Fruit fly (Drosophila melanogaster) whole organism, embryonic: Measurements from ENCODE around the gene CG31638.

Experiments used
- Ada2b ChIP-seq: fragments of 200-800 bp; sonication (Bioruptor generic); IDR thresholded peaks from 2 replicates; pipeline ENCODE4 v1.3.6; 2022; ENCODE audit warnings: missing biosample characterization, missing genetic modification characterization
- Blimp-1 ChIP-seq: fragments of 200-800 bp; sonication (Bioruptor generic); optimal IDR thresholded peaks from 3 replicates; lab custom pipeline; 2018; ENCODE audit warnings: missing biosample characterization, missing genetic modification characterization, mild to moderate bottlenecking, moderate library complexity, missing genetic modification reagents
- CG10209 ChIP-seq: fragments of 200-800 bp; sonication (Bioruptor generic); optimal IDR thresholded peaks from 3 replicates; lab custom pipeline; 2017; ENCODE audit warnings: missing biosample characterization, mild to moderate bottlenecking, missing genetic modification characterization, missing genetic modification reagents
- CG14710 ChIP-seq: fragments of 200-800 bp; sonication (Bioruptor generic); optimal IDR thresholded peaks from 3 replicates; lab custom pipeline; 2019; ENCODE audit warnings: missing biosample characterization, mild to moderate bottlenecking, missing genetic modification characterization, moderate library complexity
- CG15011 ChIP-seq: fragments of 200-800 bp; sonication (Bioruptor generic); optimal IDR thresholded peaks from 3 replicates; lab custom pipeline; 2018; ENCODE audit warnings: missing biosample characterization, mild to moderate bottlenecking, missing genetic modification characterization
- CG15479 ChIP-seq: fragments of 200-800 bp; sonication (Bioruptor generic); optimal IDR thresholded peaks from 3 replicates; lab custom pipeline; 2019; ENCODE audit warnings: missing biosample characterization, mild to moderate bottlenecking, missing genetic modification characterization, moderate library complexity
- CG16863 ChIP-seq: fragments of 200-800 bp; sonication (Bioruptor generic); optimal IDR thresholded peaks from 3 replicates; lab custom pipeline; 2016; ENCODE audit warnings: missing biosample characterization, missing genetic modification characterization
- CG17912 ChIP-seq: fragments of 200-800 bp; sonication (Bioruptor generic); optimal IDR thresholded peaks from 2 replicates; lab custom pipeline; 2018; ENCODE audit warnings: missing biosample characterization, mild to moderate bottlenecking, missing genetic modification characterization
- CG18262 ChIP-seq: fragments of 200-800 bp; optimal IDR thresholded peaks from 3 replicates; lab custom pipeline; 2019; ENCODE audit warnings: missing biosample characterization, mild to moderate bottlenecking, missing genetic modification characterization, moderate library complexity
- CG18599 ChIP-seq: fragments of 200-800 bp; sonication (Bioruptor generic); optimal IDR thresholded peaks from 3 replicates; lab custom pipeline; 2017; ENCODE audit warnings: missing biosample characterization, missing genetic modification characterization, mild to moderate bottlenecking, moderate library complexity, missing genetic modification reagents
- CG33213 ChIP-seq: fragments of 200-800 bp; sonication (Bioruptor generic); optimal IDR thresholded peaks from 3 replicates; lab custom pipeline; 2016; ENCODE audit warnings: missing biosample characterization, missing genetic modification characterization
- CG4820 ChIP-seq: fragments of 200-800 bp; sonication (Bioruptor generic); optimal IDR thresholded peaks from 3 replicates; lab custom pipeline; 2016; ENCODE audit warnings: missing biosample characterization, missing genetic modification characterization
- CG5180 ChIP-seq: fragments of 200-800 bp; sonication (Bioruptor generic); optimal IDR thresholded peaks from 3 replicates; lab custom pipeline; 2017; ENCODE audit warnings: missing biosample characterization, missing genetic modification characterization, mild to moderate bottlenecking, moderate library complexity, missing genetic modification reagents
- CG6654 ChIP-seq: fragments of 200-800 bp; sonication (Bioruptor generic); optimal IDR thresholded peaks from 2 replicates; lab custom pipeline; 2017; ENCODE audit warnings: missing biosample characterization, mild to moderate bottlenecking, missing genetic modification characterization
- CG6683 ChIP-seq: fragments of 200-800 bp; sonication (Bioruptor generic); optimal IDR thresholded peaks from 2 replicates; lab custom pipeline; 2017; ENCODE audit warnings: missing biosample characterization, mild to moderate bottlenecking, missing genetic modification characterization, missing genetic modification reagents
- CG6791 ChIP-seq: fragments of 200-800 bp; sonication (Bioruptor generic); IDR thresholded peaks from 3 replicates; pipeline ENCODE4 v1.3.6; 2022; ENCODE audit warnings: missing biosample characterization, missing genetic modification characterization; ENCODE audit not compliant: partially characterized antibody
- CG9876 ChIP-seq: fragments of 200-800 bp; sonication (Bioruptor generic); optimal IDR thresholded peaks from 2 replicates; lab custom pipeline; 2016; ENCODE audit warnings: missing biosample characterization, missing genetic modification characterization
- CHES-1-like ChIP-seq: fragments of 200-800 bp; sonication (Bioruptor generic); optimal IDR thresholded peaks from 2 replicates; lab custom pipeline; 2016; ENCODE audit warnings: missing biosample characterization, missing genetic modification characterization
- Dbx ChIP-seq: fragments of 200-800 bp; sonication (Bioruptor generic); IDR thresholded peaks from 3 replicates; pipeline ENCODE4 v1.3.6; 2022; ENCODE audit warnings: missing biosample characterization, missing genetic modification characterization
- Dfd ChIP-seq, 2 experiments: fragments of >200 bp; optimal IDR thresholded peaks; 2 replicates each; lab custom pipeline; 2017; ENCODE audit warnings: missing biosample characterization in 2 of 2, missing genetic modification characterization in 2 of 2
- GATAe ChIP-seq: fragments of 200-800 bp; sonication (Bioruptor generic); conservative IDR thresholded peaks from 2 replicates; pipeline ENCODE4 v1.3.6; 2022; ENCODE audit warnings: missing biosample characterization, missing genetic modification characterization
- Hr39 ChIP-seq: fragments of >200 bp; optimal IDR thresholded peaks from 2 replicates; lab custom pipeline; 2017
- Hsf ChIP-seq: fragments of 200-800 bp; sonication (Bioruptor generic); optimal IDR thresholded peaks from 3 replicates; lab custom pipeline; 2016; ENCODE audit warnings: missing biosample characterization, missing genetic modification characterization
- Jarid2 ChIP-seq: fragments of 200-800 bp; sonication (Bioruptor generic); optimal IDR thresholded peaks from 3 replicates; lab custom pipeline; 2017; ENCODE audit warnings: mild to moderate bottlenecking, missing biosample characterization, missing genetic modification reagents, missing genetic modification characterization
- Mes4 ChIP-seq: fragments of 200-800 bp; sonication (Bioruptor generic); optimal IDR thresholded peaks from 2 replicates; lab custom pipeline; 2016; ENCODE audit warnings: missing biosample characterization, missing genetic modification characterization
- NC2α ChIP-seq: fragments of 200-800 bp; sonication (Bioruptor generic); optimal IDR thresholded peaks from 2 replicates; lab custom pipeline; 2016; ENCODE audit warnings: missing biosample characterization, missing genetic modification characterization
- NC2β ChIP-seq: fragments of 200-800 bp; sonication (Bioruptor generic); optimal IDR thresholded peaks from 2 replicates; lab custom pipeline; 2016; ENCODE audit warnings: missing biosample characterization, missing genetic modification characterization
- Nf-YB ChIP-seq: fragments of 200-800 bp; sonication (Bioruptor generic); optimal IDR thresholded peaks from 3 replicates; lab custom pipeline; 2019; ENCODE audit warnings: missing biosample characterization, mild to moderate bottlenecking, missing genetic modification characterization, moderate library complexity
- NfI ChIP-seq: fragments of 200-800 bp; sonication (Bioruptor generic); optimal IDR thresholded peaks from 3 replicates; lab custom pipeline; 2018; ENCODE audit warnings: missing biosample characterization, mild to moderate bottlenecking, missing genetic modification characterization, moderate library complexity
- Ptx1 ChIP-seq: fragments of 200-800 bp; sonication (Bioruptor generic); IDR thresholded peaks from 2 replicates; pipeline ENCODE4 v1.3.6; 2022; ENCODE audit warnings: missing biosample characterization, missing genetic modification characterization
- Side ChIP-seq: fragments of 200-800 bp; sonication (Bioruptor generic); optimal IDR thresholded peaks from 2 replicates; lab custom pipeline; 2016; ENCODE audit warnings: missing biosample characterization, missing genetic modification characterization
- bbx ChIP-seq: fragments of 200-800 bp; sonication (Bioruptor generic); IDR thresholded peaks from 2 replicates; pipeline ENCODE4 v1.3.6; 2022; ENCODE audit warnings: missing biosample characterization, missing genetic modification characterization; ENCODE audit not compliant: partially characterized antibody
- bsh ChIP-seq, 2 experiments: fragments of 200-800 bp; sonication (Bioruptor generic); optimal IDR thresholded peaks; 2 replicates each; lab custom pipeline; 2017 to 2018; ENCODE audit warnings: mild to moderate bottlenecking in 2 of 2, missing biosample characterization in 2 of 2, missing genetic modification characterization in 2 of 2, moderate library complexity in 1 of 2
- cato ChIP-seq: fragments of 200-800 bp; sonication (Bioruptor generic); optimal IDR thresholded peaks from 2 replicates; lab custom pipeline; 2016; ENCODE audit warnings: missing biosample characterization, missing genetic modification characterization, borderline replicate concordance
- chinmo ChIP-seq: fragments of 200-800 bp; sonication (Bioruptor generic); IDR thresholded peaks from 4 replicates; pipeline ENCODE4 v1.3.6; 2022; ENCODE audit warnings: missing biosample characterization, missing genetic modification characterization; ENCODE audit not compliant: partially characterized antibody
- cwo ChIP-seq: fragments of 200-800 bp; sonication (Bioruptor generic); optimal IDR thresholded peaks from 3 replicates; lab custom pipeline; 2017; ENCODE audit warnings: missing biosample characterization, missing genetic modification characterization, mild to moderate bottlenecking, moderate library complexity, missing genetic modification reagents
- en ChIP-seq: fragments of 200-800 bp; sonication (Bioruptor generic); optimal IDR thresholded peaks from 2 replicates; lab custom pipeline; 2016; ENCODE audit warnings: missing biosample characterization, missing genetic modification characterization
- grn ChIP-seq: fragments of 200-800 bp; sonication (Bioruptor generic); optimal IDR thresholded peaks from 3 replicates; lab custom pipeline; 2017; ENCODE audit warnings: missing biosample characterization, missing genetic modification characterization
- h ChIP-seq: fragments of >200 bp; optimal IDR thresholded peaks from 2 replicates; lab custom pipeline; 2017
- hbn ChIP-seq: fragments of 200-800 bp; sonication (Bioruptor generic); IDR thresholded peaks from 2 replicates; pipeline ENCODE4 v1.3.6; 2022; ENCODE audit warnings: missing biosample characterization, missing genetic modification characterization; ENCODE audit not compliant: partially characterized antibody
- nom ChIP-seq: fragments of 200-800 bp; sonication (Bioruptor generic); optimal IDR thresholded peaks from 2 replicates; lab custom pipeline; 2017; ENCODE audit warnings: missing biosample characterization, missing genetic modification characterization, mild to moderate bottlenecking, moderate library complexity, missing genetic modification reagents
- odd ChIP-seq: fragments of 200-800 bp; sonication (Bioruptor generic); optimal IDR thresholded peaks from 2 replicates; lab custom pipeline; 2017; ENCODE audit warnings: missing biosample characterization, mild to moderate bottlenecking, missing genetic modification characterization
- peb ChIP-seq: fragments of 200-800 bp; sonication (Bioruptor generic); IDR thresholded peaks from 2 replicates; pipeline ENCODE4 v1.3.6; 2022; ENCODE audit warnings: missing biosample characterization, missing genetic modification characterization
- ranshi ChIP-seq: fragments of 200-800 bp; sonication (Bioruptor generic); IDR thresholded peaks from 2 replicates; pipeline ENCODE4 v1.3.6; 2022; ENCODE audit warnings: missing biosample characterization, missing genetic modification characterization
- sens ChIP-seq: fragments of 200-800 bp; sonication (Bioruptor generic); peaks from one replicate; lab custom pipeline; 2016; ENCODE audit warnings: missing biosample characterization, missing genetic modification characterization
- shn ChIP-seq: fragments of 200-800 bp; sonication (Bioruptor generic); optimal IDR thresholded peaks from 3 replicates; lab custom pipeline; 2016; ENCODE audit warnings: missing biosample characterization, missing genetic modification characterization
- sim ChIP-seq: fragments of 200-800 bp; sonication (Bioruptor generic); IDR thresholded peaks from 2 replicates; pipeline ENCODE4 v1.3.6; 2022; ENCODE audit warnings: missing biosample characterization, missing genetic modification characterization
- tap ChIP-seq: fragments of 200-800 bp; optimal IDR thresholded peaks from 3 replicates; lab custom pipeline; 2019; ENCODE audit warnings: missing biosample characterization, mild to moderate bottlenecking, missing genetic modification characterization, moderate library complexity
- toy ChIP-seq: fragments of 200-800 bp; sonication (Bioruptor generic); IDR thresholded peaks from 2 replicates; pipeline ENCODE4 v1.3.6; 2022; ENCODE audit warnings: missing biosample characterization, missing genetic modification characterization
- twi ChIP-seq: fragments of 200-800 bp; optimal IDR thresholded peaks from 2 replicates; lab custom pipeline; 2019; ENCODE audit warnings: missing biosample characterization, mild to moderate bottlenecking, missing genetic modification characterization, moderate library complexity
- wor ChIP-seq: fragments of 200-800 bp; sonication (Bioruptor generic); IDR thresholded peaks from 2 replicates; pipeline ENCODE4 v1.3.6; 2022; ENCODE audit warnings: missing biosample characterization, missing genetic modification characterization
- zen ChIP-seq: fragments of 200-800 bp; sonication (Bioruptor generic); optimal IDR thresholded peaks from 3 replicates; lab custom pipeline; 2018; ENCODE audit warnings: missing biosample characterization, mild to moderate bottlenecking, missing genetic modification characterization, moderate library complexity

The CG31638 gene

DNA sequence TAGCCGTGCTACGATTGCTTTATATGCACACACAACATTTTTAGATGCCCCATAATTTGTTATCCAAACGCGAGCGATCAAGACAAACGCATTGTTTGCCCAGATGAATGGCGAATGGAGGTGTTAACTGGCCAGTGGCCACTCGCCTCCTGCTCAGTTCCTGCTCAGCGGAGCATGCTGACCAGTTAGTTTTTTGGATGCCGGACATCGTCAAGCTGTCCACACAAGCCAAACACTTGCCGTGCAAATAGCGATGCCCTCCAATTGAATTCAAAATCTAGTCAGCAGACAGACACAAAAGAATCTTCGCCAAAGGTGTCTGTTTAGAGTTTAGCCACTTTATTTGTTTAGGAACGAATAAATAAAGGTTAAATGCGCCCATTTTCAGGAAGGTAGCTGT lies 28.6 kb upstream of the CG31638 start (continued):
- TF ChIP-seq hbn (GFP tag; lab: Robert Waterston, UW) (no peak), nom (no peak), CG15479 (GFP tag; lab: Kevin White, UChicago) (peak; percentile 31), cato (GFP tag; lab: Kevin White, UChicago) (no peak), CG14710 (tag; lab: Kevin White, UChicago) (no peak), h (lab: Kevin White, UChicago) (no peak), zen (no peak), Jarid2 (GFP tag; lab: Kevin White, UChicago) (no peak), Mes4 (GFP tag; lab: Kevin White, UChicago) (peak; percentile 10), NfI (GFP tag; lab: Kevin White, UChicago) (no peak), twi (tag; lab: Kevin White, UChicago) (no peak), Dfd (GFP tag; optimal IDR thresholded peaks at IDR 0.05; lab: Kevin White, UChicago) (no peak), bsh (GFP tag; optimal IDR thresholded peaks at IDR 0.05; lab: Kevin White, UChicago) (peak in 1 of 2 experiments; percentile 13), Side (peak; percentile 2), CG4820 (GFP tag; lab: Kevin White, UChicago) (no peak), en (GFP tag; lab: Kevin White, UChicago) (no peak), Hsf (GFP tag; lab: Kevin White, UChicago) (no peak), NC2α (GFP tag; lab: Kevin White, UChicago) (no peak), CG16863 (GFP tag; lab: Kevin White, UChicago) (peak; percentile 23), Ada2b (no peak), Ptx1 (no peak), CG33213 (GFP tag; lab: Kevin White, UChicago) (no peak), chinmo (GFP tag; lab: Robert Waterston, UW) (peak; percentile 78; the same call in 1 of the 4 replicates), CG6683 (GFP tag; lab: Kevin White, UChicago) (no peak), Dbx (GFP tag; lab: Robert Waterston, UW) (no peak), tap (no peak), Blimp-1 (GFP tag; lab: Kevin White, UChicago) (no peak), bbx (GFP tag; lab: Robert Waterston, UW) (no peak), CG17912 (GFP tag; lab: Kevin White, UChicago) (no peak), CHES-1-like (GFP tag; lab: Kevin White, UChicago) (no peak), grn (no peak), cwo (no peak), CG18599 (GFP tag; lab: Kevin White, UChicago) (no peak), odd (GFP tag; lab: Kevin White, UChicago) (peak; percentile 10), Hr39 (lab: Kevin White, UChicago) (no peak), CG5180 (GFP tag; lab: Kevin White, UChicago) (no peak), toy (GFP tag; lab: Robert Waterston, UW) (no peak), CG18262 (tag; lab: Kevin White, UChicago) (no peak), CG6791 (GFP tag; lab: Robert Waterston, UW) (no peak), Nf-YB (GFP tag; lab: Kevin White, UChicago) (peak; percentile 23), sens (peak; percentile 74), wor (GFP tag; lab: Robert Waterston, UW) (no peak), peb (no peak), CG6654 (GFP tag; lab: Kevin White, UChicago) (no peak), CG10209 (GFP tag; lab: Kevin White, UChicago) (peak; percentile 1), shn (no peak), NC2β (GFP tag; lab: Kevin White, UChicago) (no peak), CG15011 (GFP tag; lab: Kevin White, UChicago) (no peak), GATAe (GFP tag; lab: Robert Waterston, UW) (no peak), CG9876 (no peak), ranshi (GFP tag; lab: Robert Waterston, UW) (no peak), sim (GFP tag; lab: Robert Waterston, UW) (no peak)
